Fruit fly (Drosophila melanogaster): Measurements from ENCODE around the gene CG10646.

CG10646 gene

DNA sequence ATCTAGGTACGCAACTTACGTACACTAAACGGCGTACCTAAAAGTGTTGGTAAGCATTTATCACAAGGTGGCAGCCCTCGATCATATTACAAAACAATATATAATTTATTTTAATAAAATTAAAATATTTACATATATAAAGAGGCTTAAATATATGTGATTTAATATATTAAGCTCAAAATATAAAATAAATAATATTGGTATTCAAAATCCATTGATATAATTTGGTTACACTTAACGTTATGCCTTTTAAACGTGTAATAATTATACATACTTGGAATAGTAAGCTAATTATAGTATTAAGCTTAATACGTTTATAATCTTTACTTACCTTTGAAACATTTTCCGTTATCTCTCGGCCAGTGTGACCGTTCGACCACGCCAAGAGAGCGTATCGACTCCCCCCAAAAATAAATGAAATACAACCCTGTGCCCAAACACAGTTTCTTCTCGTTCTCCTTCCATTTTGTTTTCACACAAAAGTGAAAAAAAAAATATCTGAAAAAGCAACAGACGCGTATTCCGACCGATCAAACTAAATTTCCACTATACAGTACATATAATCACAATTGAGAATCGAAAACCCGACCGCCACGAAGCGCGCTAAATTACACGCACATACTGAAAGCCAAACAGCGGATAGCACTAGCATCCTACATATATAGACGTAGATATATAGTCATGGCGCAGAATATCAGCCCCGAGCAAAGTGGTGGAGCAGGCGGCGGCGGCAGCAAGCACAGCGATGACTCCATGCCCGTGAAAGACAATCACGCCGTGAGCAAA is at the start of gene CG10646, which contains the start of gene vih (continued):
- TF ChIP-seq CG5953 (GFP tag; IDR thresholded peaks at IDR 0.05) (no peak), lilli (GFP tag; optimal IDR thresholded peaks at IDR 0.05) (peak; percentile 38), gfzf (GFP tag; optimal IDR thresholded peaks at IDR 0.05) (peak; percentile 71), MESR4 (GFP tag; optimal IDR thresholded peaks at IDR 0.05) (peak; percentile 96), Drgx (GFP tag; IDR thresholded peaks at IDR 0.05) (no peak), H2.0 (GFP tag; IDR thresholded peaks at IDR 0.05) (peak; percentile 31; the same call in 1 of the 2 replicates), Ssrp (tag; optimal IDR thresholded peaks at IDR 0.05) (peak; percentile 44), Optix (GFP tag; IDR thresholded peaks at IDR 0.05) (no peak), dmrt99B (tag; optimal IDR thresholded peaks at IDR 0.05) (peak; percentile 14), wor (GFP tag; IDR thresholded peaks at IDR 0.05) (no peak), CG7357 (GFP tag; IDR thresholded peaks at IDR 0.05) (no peak), NFAT (GFP tag; IDR thresholded peaks at IDR 0.05) (peak; percentile 35; the same call in 1 of the 2 replicates), sna (GFP tag; IDR thresholded peaks at IDR 0.05; ENCODE audit: partially characterized antibody) (no peak), CG9215 (GFP tag; IDR thresholded peaks at IDR 0.05) (no peak), nom (GFP tag; optimal IDR thresholded peaks at IDR 0.05) (peak; percentile 55), CG14050 (GFP tag; IDR thresholded peaks at IDR 0.05) (no peak), CG2712 (tag; optimal IDR thresholded peaks at IDR 0.05) (peak; percentile 73), Opbp (GFP tag; IDR thresholded peaks at IDR 0.05; ENCODE audit: partially characterized antibody) (peak; percentile 37; the same call in 1 of the 3 replicates), Scr (GFP tag; IDR thresholded peaks at IDR 0.05; ENCODE audit: partially characterized antibody) (0 out of 2 replicates have a peak, but pooled peaks have one; percentile 26), CG2875 (GFP tag; optimal IDR thresholded peaks at IDR 0.05) (no peak), CG3726 (GFP tag; IDR thresholded peaks at IDR 0.05) (no peak), aop (GFP tag; IDR thresholded peaks at IDR 0.05) (no peak), pzg (GFP tag; optimal IDR thresholded peaks at IDR 0.05) (peak; percentile 73), repo (GFP tag; optimal IDR thresholded peaks at IDR 0.05) (no peak), CG2202 (tag; optimal IDR thresholded peaks at IDR 0.05) (no peak), slp2 (GFP tag; optimal IDR thresholded peaks at IDR 0.05) (no peak), zen (tag; optimal IDR thresholded peaks at IDR 0.05) (peak; percentile 43), bbx (GFP tag; IDR thresholded peaks at IDR 0.05; ENCODE audit: partially characterized antibody) (no peak), br (optimal IDR thresholded peaks at IDR 0.05) (no peak), Gug (GFP tag; IDR thresholded peaks at IDR 0.05) (no peak; the same call in 3 of the 4 replicates), Oaz (GFP tag; IDR thresholded peaks at IDR 0.05) (no peak), tio (GFP tag; optimal IDR thresholded peaks at IDR 0.05) (no peak), CG4820 (GFP tag; optimal IDR thresholded peaks at IDR 0.05) (peak; percentile 42), ind (GFP tag; optimal IDR thresholded peaks at IDR 0.05) (peak; percentile 59), Lhr (GFP tag; optimal IDR thresholded peaks at IDR 0.05) (peak; percentile 37), ro (GFP tag; IDR thresholded peaks at IDR 0.05) (no peak), Ets65A (GFP tag) (peak; percentile 92), Dp (GFP tag; optimal IDR thresholded peaks at IDR 0.05) (peak; percentile 31), CG6765 (GFP tag; optimal IDR thresholded peaks at IDR 0.05) (peak; percentile 17), Elba2 (GFP tag; optimal IDR thresholded peaks at IDR 0.05) (no peak), sr (GFP tag; IDR thresholded peaks at IDR 0.05) (no peak), CG12744 (GFP tag; optimal IDR thresholded peaks at IDR 0.05) (no peak), CG18011 (GFP tag; optimal IDR thresholded peaks at IDR 0.05) (no peak), Fer1 (GFP tag; optimal IDR thresholded peaks at IDR 0.05) (peak; percentile 57), Stat92E (GFP tag; optimal IDR thresholded peaks at IDR 0.05) (no peak), CG18764 (GFP tag; optimal IDR thresholded peaks at IDR 0.05) (no peak), Six4 (GFP tag; optimal IDR thresholded peaks at IDR 0.05) (peak; percentile 55), CG13624 (GFP tag; optimal IDR thresholded peaks at IDR 0.05) (no peak), CG8478 (optimal IDR thresholded peaks at IDR 0.05) (no peak), nerfin-1 (tag; optimal IDR thresholded peaks at IDR 0.05) (peak; percentile 21)
